Worm (Caenorhabditis elegans): ENCODE data around the gene sri-6.

Gene sri-6

DNA sequence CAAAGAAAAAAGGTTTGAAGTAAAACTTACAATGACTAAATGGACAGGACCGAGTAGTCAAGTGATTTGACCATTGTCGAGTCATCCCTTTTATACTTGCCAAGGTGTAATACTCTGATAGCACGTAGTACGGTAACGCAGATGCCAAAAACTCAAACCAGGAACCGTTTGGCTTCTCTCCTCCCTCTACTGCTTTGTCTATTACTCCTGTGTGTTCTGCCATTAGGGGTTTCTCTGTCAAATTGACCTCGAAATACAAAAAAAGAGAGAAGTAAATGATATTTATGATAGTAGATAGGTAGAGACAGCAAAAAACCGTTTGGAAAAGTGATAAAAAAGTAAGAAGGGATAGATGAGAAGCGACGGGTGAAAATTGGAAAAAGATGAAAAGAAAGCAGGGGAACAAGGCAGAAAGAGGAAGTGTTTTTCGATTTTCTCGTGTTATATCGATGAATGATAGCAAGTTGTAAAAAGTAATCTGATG is 16.7 kb downstream of the sri-6 start, which contains the start of the genes col-159 and col-160 (continued):
- TF ChIP-seq gei-8 (GFP tag; optimal IDR thresholded peaks at IDR 0.05) (peak; percentile 28), dmd-6 (GFP tag; IDR thresholded peaks at IDR 0.05) (peak; percentile 55), F37D6.2 (tag; optimal IDR thresholded peaks at IDR 0.05) (no peak), lim-7 (GFP tag; IDR thresholded peaks at IDR 0.05) (no peak), ceh-82 (tag; optimal IDR thresholded peaks at IDR 0.05) (no peak), tra-1 (GFP tag; IDR thresholded peaks at IDR 0.05) (peak; percentile 75), nhr-76 (tag; optimal IDR thresholded peaks at IDR 0.05) (no peak), T26A8.4 (GFP tag; IDR thresholded peaks at IDR 0.05) (no peak), dmd-9 (GFP tag; IDR thresholded peaks at IDR 0.05) (no peak), R02D3.7 (tag; optimal IDR thresholded peaks at IDR 0.05) (no peak), zip-11 (GFP tag; IDR thresholded peaks at IDR 0.05) (no peak), ceh-44 (GFP tag; IDR thresholded peaks at IDR 0.05) (no peak), Y5F2A.4 (GFP tag; optimal IDR thresholded peaks at IDR 0.05) (no peak), F49E8.2 (tag; optimal IDR thresholded peaks at IDR 0.05; ENCODE audit: borderline replicate concordance) (no peak), ceh-32 (tag; optimal IDR thresholded peaks at IDR 0.05; ENCODE audit: poor library complexity) (no peak), madf-9 (GFP tag; conservative IDR thresholded peaks at IDR 0.05) (no peak), zag-1 (tag; optimal IDR thresholded peaks at IDR 0.05) (no peak), dve-1 (tag; optimal IDR thresholded peaks at IDR 0.05; ENCODE audit: insufficient read depth) (peak; percentile 23), lin-13 (GFP tag; optimal IDR thresholded peaks at IDR 0.05) (no peak), hlh-30 (tag; optimal IDR thresholded peaks at IDR 0.05; ENCODE audit: insufficient read depth) (no peak), nhr-41 (GFP tag; IDR thresholded peaks at IDR 0.05) (no peak), mdl-1 (tag; optimal IDR thresholded peaks at IDR 0.05) (peak in 1 of 2 experiments; percentile 26), daf-19 (GFP tag; conservative IDR thresholded peaks at IDR 0.05) (no peak), F44E2.7 (GFP tag; IDR thresholded peaks at IDR 0.05) (no peak), aha-1 (tag) (peak; percentile 80), sdz-12 (GFP tag; optimal IDR thresholded peaks at IDR 0.05) (no peak), php-3 (GFP tag; IDR thresholded peaks at IDR 0.05) (no peak), daf-16 (GFP tag; optimal IDR thresholded peaks at IDR 0.05) (no peak), daf-16 (tag; optimal IDR thresholded peaks at IDR 0.05) (no peak), lsy-2 (tag; optimal IDR thresholded peaks at IDR 0.05) (no peak), dpl-1 (GFP tag; optimal IDR thresholded peaks at IDR 0.05) (no peak), F26F4.8 (GFP tag; conservative IDR thresholded peaks at IDR 0.05) (no peak), tag-97 (GFP tag; IDR thresholded peaks at IDR 0.05) (no peak), zfp-2 (tag; optimal IDR thresholded peaks at IDR 0.05) (no peak), nhr-11 (tag; optimal IDR thresholded peaks at IDR 0.05) (no peak), pqm-1 (tag; optimal IDR thresholded peaks at IDR 0.05) (no peak), lir-3 (tag; optimal IDR thresholded peaks at IDR 0.05) (no peak), lin-38 (GFP tag; IDR thresholded peaks at IDR 0.05) (no peak), set-16 (GFP tag; IDR thresholded peaks at IDR 0.05) (no peak), lin-1 (GFP tag; IDR thresholded peaks at IDR 0.05) (0 out of 2 replicates have a peak, but pooled peaks have one; percentile 27), egl-27 (tag; optimal IDR thresholded peaks at IDR 0.05) (no peak), unc-62 (GFP tag; optimal IDR thresholded peaks at IDR 0.05 in 1 of 2) (no peak), unc-62 (tag; optimal IDR thresholded peaks at IDR 0.05) (no peak), hif-1 (tag; optimal IDR thresholded peaks at IDR 0.05) (no peak), ZK546.5 (tag; optimal IDR thresholded peaks at IDR 0.05) (no peak)
